Fruit fly (Drosophila melanogaster): ENCODE data around the gene REPTOR-BP.
A peak's percentile ranks its signal among the peaks of the same experiment; 100 is the strongest.

The REPTOR-BP gene

dm6 chr2L:10299810-10300147, 35.9 kb downstream of the REPTOR-BP start, which contains the start of gene CYLD (continued):
- TF ChIP-seq CG15011 (GFP tag; optimal IDR thresholded peaks at IDR 0.05), result peak; percentile 16
- TF ChIP-seq stwl (tag; optimal IDR thresholded peaks at IDR 0.05), result peak; percentile 67
- TF ChIP-seq CG3065 (GFP tag; optimal IDR thresholded peaks at IDR 0.05), result peak; percentile 47
- peak; percentile 46 for TF ChIP-seq Asciz (GFP tag; optimal IDR thresholded peaks at IDR 0.05)
- TF ChIP-seq CG17361 (GFP tag; IDR thresholded peaks at IDR 0.05), result peak; percentile 75; the same call in 2 of the 3 replicates
- peak; percentile 35; the same call in 1 of the 3 replicates for TF ChIP-seq CG34224 (GFP tag; IDR thresholded peaks at IDR 0.05; ENCODE audit: partially characterized antibody)
- peak; percentile 15 for TF ChIP-seq BEAF-32 (GFP tag; optimal IDR thresholded peaks at IDR 0.05)
- TF ChIP-seq Oli (tag; optimal IDR thresholded peaks at IDR 0.05), result peak; percentile 59
- peak; percentile 67 for TF ChIP-seq CG13123 (GFP tag; optimal IDR thresholded peaks at IDR 0.05)
- TF ChIP-seq lola (GFP tag; optimal IDR thresholded peaks at IDR 0.05), result peak in 1 of 3 experiments; percentile 56
- peak; percentile 83 for TF ChIP-seq Med (GFP tag)
- peak; percentile 81 for TF ChIP-seq Atf6 (GFP tag; IDR thresholded peaks at IDR 0.05)
- TF ChIP-seq NfI (GFP tag; optimal IDR thresholded peaks at IDR 0.05), result peak; percentile 47
- peak; percentile 51 for TF ChIP-seq fd3F (GFP tag; optimal IDR thresholded peaks at IDR 0.05)
- peak; percentile 63 for TF ChIP-seq Nf-YC (tag; optimal IDR thresholded peaks at IDR 0.05)
- peak; percentile 23 for TF ChIP-seq Lhr (GFP tag; optimal IDR thresholded peaks at IDR 0.05)
- peak; percentile 76 for TF ChIP-seq CG31441 (GFP tag; IDR thresholded peaks at IDR 0.05)
- peak; percentile 76 for TF ChIP-seq dmrt11E (tag; optimal IDR thresholded peaks at IDR 0.05)
- TF ChIP-seq CG7839 (tag; optimal IDR thresholded peaks at IDR 0.05), result peak; percentile 80
- TF ChIP-seq chif (GFP tag; optimal IDR thresholded peaks at IDR 0.05), result peak in 1 of 2 experiments; percentile 8
- TF ChIP-seq tx (GFP tag; optimal IDR thresholded peaks at IDR 0.05), result peak; percentile 25
- TF ChIP-seq CG12659 (GFP tag; optimal IDR thresholded peaks at IDR 0.05), result peak; percentile 67
- peak in 1 of 2 experiments; percentile 83 for TF ChIP-seq bsh (GFP tag; optimal IDR thresholded peaks at IDR 0.05)
- TF ChIP-seq wdn (GFP tag; IDR thresholded peaks at IDR 0.05), result peak; percentile 36; the same call in 1 of the 2 replicates
- TF ChIP-seq slbo (GFP tag; IDR thresholded peaks at IDR 0.05), result peak; percentile 77
- TF ChIP-seq trem (tag; optimal IDR thresholded peaks at IDR 0.05), result peak; percentile 75
- peak; percentile 41; the same call in 1 of the 2 replicates for TF ChIP-seq CG10366 (GFP tag; IDR thresholded peaks at IDR 0.05)
- no peak for TF ChIP-seq da (GFP tag; optimal IDR thresholded peaks at IDR 0.05)
- TF ChIP-seq CG12769 (tag; optimal IDR thresholded peaks at IDR 0.05), result peak; percentile 64
- TF ChIP-seq CG4820 (GFP tag; optimal IDR thresholded peaks at IDR 0.05), result peak; percentile 60
- peak; percentile 2 for TF ChIP-seq pnt (GFP tag; optimal IDR thresholded peaks at IDR 0.05)
- peak; percentile 35 for TF ChIP-seq CG18619 (GFP tag; optimal IDR thresholded peaks at IDR 0.05)
- peak; percentile 41 for TF ChIP-seq CG2875 (GFP tag; optimal IDR thresholded peaks at IDR 0.05)
- TF ChIP-seq CG8281 (tag; optimal IDR thresholded peaks at IDR 0.05), result peak; percentile 14
- peak; percentile 70 for TF ChIP-seq cwo (GFP tag; optimal IDR thresholded peaks at IDR 0.05)
- TF ChIP-seq Sox100B (GFP tag; optimal IDR thresholded peaks at IDR 0.05), result peak; percentile 57
- TF ChIP-seq sc (optimal IDR thresholded peaks at IDR 0.05), result no peak
- TF ChIP-seq sc (GFP tag; optimal IDR thresholded peaks at IDR 0.05), result peak; percentile 13
- peak; percentile 6 for TF ChIP-seq CG33557 (GFP tag; optimal IDR thresholded peaks at IDR 0.05)
- TF ChIP-seq CG6654 (GFP tag; optimal IDR thresholded peaks at IDR 0.05), result no peak
- peak; percentile 27 for TF ChIP-seq CG6854 (GFP tag; optimal IDR thresholded peaks at IDR 0.05)
- TF ChIP-seq CG14050 (GFP tag; IDR thresholded peaks at IDR 0.05), result peak; percentile 47; the same call in 1 of the 3 replicates
- peak; percentile 19 for TF ChIP-seq CG31388 (GFP tag; optimal IDR thresholded peaks at IDR 0.05)
- TF ChIP-seq CG18476 (GFP tag; optimal IDR thresholded peaks at IDR 0.05), result peak; percentile 32
- 0 out of 3 replicates have a peak, but pooled peaks have one; percentile 18 for TF ChIP-seq CG7357 (GFP tag; IDR thresholded peaks at IDR 0.05)
- TF ChIP-seq CG15479 (GFP tag; optimal IDR thresholded peaks at IDR 0.05), result no peak
- TF ChIP-seq Camta (GFP tag; optimal IDR thresholded peaks at IDR 0.05), result peak; percentile 5
- peak; percentile 19 for TF ChIP-seq Fer2 (tag; optimal IDR thresholded peaks at IDR 0.05)
- TF ChIP-seq ham (GFP tag; IDR thresholded peaks at IDR 0.05), result no peak
